Fruit fly (Drosophila melanogaster): ENCODE results near the gene msd5.

Gene msd5

dm6 chr3L:1349942-1350923 is 17.3 kb upstream of the msd5 start (continued):
- TF ChIP-seq CG11695 (GFP tag; IDR thresholded peaks at IDR 0.05) (no peak), Hsf (GFP tag; optimal IDR thresholded peaks at IDR 0.05) (peak; percentile 49), CG6854 (GFP tag; optimal IDR thresholded peaks at IDR 0.05) (no peak), Stat92E (GFP tag; optimal IDR thresholded peaks at IDR 0.05) (no peak), grau (tag; optimal IDR thresholded peaks at IDR 0.05) (peak; percentile 42), CG11398 (GFP tag; optimal IDR thresholded peaks at IDR 0.05) (no peak), D (optimal IDR thresholded peaks at IDR 0.05) (no peak), D (GFP tag; optimal IDR thresholded peaks at IDR 0.05) (no peak), ham (GFP tag; IDR thresholded peaks at IDR 0.05) (no peak), CG34422 (GFP tag; IDR thresholded peaks at IDR 0.05) (no peak; the same call in 2 of the 3 replicates), CG15073 (GFP tag; optimal IDR thresholded peaks at IDR 0.05) (no peak), E2f2 (GFP tag; IDR thresholded peaks at IDR 0.05) (peak; percentile 16; the same call in 1 of the 2 replicates), BEAF-32 (GFP tag; optimal IDR thresholded peaks at IDR 0.05) (peak; percentile 98), CG12744 (GFP tag; optimal IDR thresholded peaks at IDR 0.05) (no peak), wdn (GFP tag; IDR thresholded peaks at IDR 0.05) (no peak), Neu2 (GFP tag; optimal IDR thresholded peaks at IDR 0.05; ENCODE audit: borderline replicate concordance) (no peak), CG13624 (GFP tag; optimal IDR thresholded peaks at IDR 0.05) (peak; percentile 25), CG16863 (GFP tag; optimal IDR thresholded peaks at IDR 0.05) (peak; percentile 3), ara (GFP tag; IDR thresholded peaks at IDR 0.05) (no peak), fd96Cb (tag; optimal IDR thresholded peaks at IDR 0.05) (peak; percentile 13), Camta (GFP tag; optimal IDR thresholded peaks at IDR 0.05) (peak; percentile 38), CG16813 (GFP tag; IDR thresholded peaks at IDR 0.05; ENCODE audit: partially characterized antibody) (peak; percentile 98), CG16815 (GFP tag; optimal IDR thresholded peaks at IDR 0.05) (no peak), CG12236 (GFP tag; optimal IDR thresholded peaks at IDR 0.05) (no peak), jing (GFP tag; optimal IDR thresholded peaks at IDR 0.05) (no peak), Tbp (GFP tag; optimal IDR thresholded peaks at IDR 0.05) (no peak), croc (GFP tag; conservative IDR thresholded peaks at IDR 0.05) (no peak), mam (GFP tag; optimal IDR thresholded peaks at IDR 0.05) (peak; percentile 44), CG17612 (GFP tag; IDR thresholded peaks at IDR 0.05) (no peak), CG2129 (GFP tag; IDR thresholded peaks at IDR 0.05; ENCODE audit: partially characterized antibody) (peak; percentile 97), HLHmδ (GFP tag; optimal IDR thresholded peaks at IDR 0.05) (no peak), sima (GFP tag; optimal IDR thresholded peaks at IDR 0.05) (no peak), br (optimal IDR thresholded peaks at IDR 0.05) (no peak), Drgx (GFP tag; IDR thresholded peaks at IDR 0.05) (no peak), NfI (GFP tag; optimal IDR thresholded peaks at IDR 0.05) (peak; percentile 28), gsb-n (tag; optimal IDR thresholded peaks at IDR 0.05) (peak; percentile 12), CG12299 (tag; optimal IDR thresholded peaks at IDR 0.05) (no peak), ems (GFP tag; optimal IDR thresholded peaks at IDR 0.05) (peak; percentile 5), CG33557 (GFP tag; optimal IDR thresholded peaks at IDR 0.05) (peak; percentile 19), CG11085 (GFP tag; IDR thresholded peaks at IDR 0.05) (no peak), CG1603 (tag; optimal IDR thresholded peaks at IDR 0.05) (peak; percentile 74), Gug (GFP tag; IDR thresholded peaks at IDR 0.05) (no peak; the same call in 3 of the 4 replicates), Hr51 (GFP tag; optimal IDR thresholded peaks at IDR 0.05) (peak in 1 of 2 experiments; percentile 43), usp (GFP tag; optimal IDR thresholded peaks at IDR 0.05) (no peak), dati (GFP tag; IDR thresholded peaks at IDR 0.05) (no peak), dimm (GFP tag; IDR thresholded peaks at IDR 0.05) (no peak), H2.0 (GFP tag; IDR thresholded peaks at IDR 0.05) (0 out of 2 replicates have a peak, but pooled peaks have one; percentile 12), eyg (GFP tag; optimal IDR thresholded peaks at IDR 0.05) (no peak), GATAe (GFP tag; conservative IDR thresholded peaks at IDR 0.05) (no peak)

Measured in whole organism, embryonic.